Fruit fly (Drosophila melanogaster): ENCODE results near the gene CG14414.
A peak's percentile ranks its signal among the peaks of the same experiment; 100 is the strongest.

CG14414 gene

dm6 chrX:14627080-14627796 lies 46.8 kb downstream of the CG14414 start (continued):
- TF ChIP-seq Hmx (GFP tag; optimal IDR thresholded peaks at IDR 0.05) (no peak), Meics (GFP tag; optimal IDR thresholded peaks at IDR 0.05) (peak; percentile 49), fru (optimal IDR thresholded peaks at IDR 0.05) (no peak), Nf-YA (GFP tag; IDR thresholded peaks at IDR 0.05) (no peak; the same call in 1 of the 2 replicates), CG6813 (GFP tag; optimal IDR thresholded peaks at IDR 0.05) (peak; percentile 65), cad (GFP tag; optimal IDR thresholded peaks at IDR 0.05) (no peak), ham (GFP tag; IDR thresholded peaks at IDR 0.05) (no peak), CG2129 (GFP tag; IDR thresholded peaks at IDR 0.05; ENCODE audit: partially characterized antibody) (no peak), tgo (GFP tag; IDR thresholded peaks at IDR 0.05) (peak; percentile 78), corto (GFP tag; optimal IDR thresholded peaks at IDR 0.05) (no peak), CG30431 (GFP tag; optimal IDR thresholded peaks at IDR 0.05) (peak; percentile 74), CG12769 (tag; optimal IDR thresholded peaks at IDR 0.05) (peak; percentile 19), ase (GFP tag; IDR thresholded peaks at IDR 0.05) (peak; percentile 57; the same call in 1 of the 3 replicates), CG1792 (GFP tag; optimal IDR thresholded peaks at IDR 0.05) (peak; percentile 48), CG9437 (GFP tag; optimal IDR thresholded peaks at IDR 0.05) (peak; percentile 58), bsh (GFP tag; optimal IDR thresholded peaks at IDR 0.05) (peak in 1 of 2 experiments; percentile 93), Sry-β (GFP tag; optimal IDR thresholded peaks at IDR 0.05) (peak; percentile 56), CG4424 (GFP tag; optimal IDR thresholded peaks at IDR 0.05) (peak; percentile 89), peb (GFP tag; IDR thresholded peaks at IDR 0.05) (peak; percentile 59), fu2 (GFP tag; optimal IDR thresholded peaks at IDR 0.05) (peak; percentile 2), gce (GFP tag; IDR thresholded peaks at IDR 0.05) (peak; percentile 70; the same call in 2 of the 3 replicates), tx (GFP tag; optimal IDR thresholded peaks at IDR 0.05) (peak; percentile 5), knrl (GFP tag; IDR thresholded peaks at IDR 0.05; ENCODE audit: partially characterized antibody) (no peak), CG15269 (tag; optimal IDR thresholded peaks at IDR 0.05) (peak; percentile 75), CG2199 (GFP tag; IDR thresholded peaks at IDR 0.05) (no peak), Blimp-1 (GFP tag; optimal IDR thresholded peaks at IDR 0.05) (peak; percentile 88), exex (tag; optimal IDR thresholded peaks at IDR 0.05) (no peak), CG4820 (GFP tag; optimal IDR thresholded peaks at IDR 0.05) (peak; percentile 85), CG8388 (GFP tag; optimal IDR thresholded peaks at IDR 0.05) (peak; percentile 90), Bteb2 (GFP tag; optimal IDR thresholded peaks at IDR 0.05) (peak; percentile 36), CG1603 (tag; optimal IDR thresholded peaks at IDR 0.05) (peak; percentile 85), salm (tag; optimal IDR thresholded peaks at IDR 0.05) (peak; percentile 69), CkIIα-i1 (GFP tag; IDR thresholded peaks at IDR 0.05) (no peak), C15 (GFP tag; IDR thresholded peaks at IDR 0.05) (0 out of 3 replicates have a peak, but pooled peaks have one; percentile 23), pzg (GFP tag; optimal IDR thresholded peaks at IDR 0.05) (no peak), slbo (GFP tag; IDR thresholded peaks at IDR 0.05) (peak; percentile 43), dm (GFP tag; optimal IDR thresholded peaks at IDR 0.05) (peak; percentile 28), bbx (GFP tag; IDR thresholded peaks at IDR 0.05; ENCODE audit: partially characterized antibody) (no peak), CG11504 (tag; optimal IDR thresholded peaks at IDR 0.05) (peak; percentile 90), CG33557 (GFP tag; optimal IDR thresholded peaks at IDR 0.05) (peak; percentile 86), CG7745 (tag; optimal IDR thresholded peaks at IDR 0.05) (no peak), dati (GFP tag; IDR thresholded peaks at IDR 0.05) (no peak), ac (GFP tag; optimal IDR thresholded peaks at IDR 0.05) (peak; percentile 76), nmo (GFP tag; optimal IDR thresholded peaks at IDR 0.05) (peak; percentile 93), psq (GFP tag; optimal IDR thresholded peaks at IDR 0.05) (peak; percentile 28), pan (optimal IDR thresholded peaks at IDR 0.05) (no peak), pan (GFP tag; optimal IDR thresholded peaks at IDR 0.05 in 1 of 2, IDR thresholded peaks at IDR 0.05 in 1 of 2) (peak in 1 of 2 experiments; percentile 69), CG7987 (GFP tag; optimal IDR thresholded peaks at IDR 0.05) (no peak), CG16813 (GFP tag; IDR thresholded peaks at IDR 0.05; ENCODE audit: partially characterized antibody) (no peak)

Measured in whole organism, embryonic.